Worm (Caenorhabditis elegans) whole organism, young adult: ENCODE data around the gene tkr-1.

ENCODE experiments used
- B0035.1 ChIP-seq: sonication (generic microtip); optimal IDR thresholded peaks from 2 replicates; lab custom pipeline; 2016; ENCODE audit warnings: missing genetic modification characterization, mild to moderate bottlenecking, missing compliant biosample characterization, missing genotype, missing genetic modification reagents
- B0336.3 ChIP-seq: fragments of 200-800 bp; sonication (Bioruptor generic); IDR thresholded peaks from 2 replicates; pipeline ENCODE4 v1.3.6; 2022; ENCODE audit warnings: missing genetic modification characterization, missing compliant biosample characterization
- C17E4.6 ChIP-seq: fragments of 200-800 bp; sonication (Bioruptor generic); IDR thresholded peaks from 2 replicates; pipeline ENCODE4 v1.3.6; 2022; ENCODE audit warnings: missing genetic modification reagents, missing genetic modification characterization, missing compliant biosample characterization
- F10E7.11 ChIP-seq: sonication (generic microtip); optimal IDR thresholded peaks from 2 replicates; lab custom pipeline; 2017; ENCODE audit warnings: mild to moderate bottlenecking, missing genetic modification characterization, moderate library complexity, missing compliant biosample characterization
- F55B11.4 ChIP-seq: sonication (generic microtip); optimal IDR thresholded peaks from 2 replicates; lab custom pipeline; 2016; ENCODE audit warnings: missing compliant biosample characterization, missing genetic modification characterization, borderline replicate concordance; ENCODE audit not compliant: insufficient read depth
- K11D2.4 ChIP-seq: fragments of 200-800 bp; sonication (Bioruptor generic); IDR thresholded peaks from 2 replicates; pipeline ENCODE4 v1.3.6; 2022; ENCODE audit warnings: missing genetic modification reagents, missing genetic modification characterization, missing compliant biosample characterization
- T07F8.4 ChIP-seq: sonication (generic microtip); optimal IDR thresholded peaks from 2 replicates; lab custom pipeline; 2016; ENCODE audit warnings: mild to moderate bottlenecking, missing genetic modification characterization, moderate library complexity, missing compliant biosample characterization
- Y53G8AR.9 ChIP-seq: fragments of 200-800 bp; sonication (Bioruptor generic); conservative IDR thresholded peaks from 2 replicates; pipeline ENCODE4 v1.3.6; 2022; ENCODE audit warnings: missing genetic modification reagents, missing genetic modification characterization, missing compliant biosample characterization
- Y67H2A.10 ChIP-seq: fragments of 200-800 bp; sonication (Bioruptor generic); conservative IDR thresholded peaks from 2 replicates; pipeline ENCODE4 v1.3.6; 2022; ENCODE audit warnings: missing genetic modification reagents, missing genetic modification characterization, missing compliant biosample characterization
- ZK185.1 ChIP-seq: sonication (generic microtip); optimal IDR thresholded peaks from 2 replicates; lab custom pipeline; 2016; ENCODE audit warnings: mild to moderate bottlenecking, missing genetic modification characterization, missing compliant biosample characterization; ENCODE audit not compliant: poor library complexity, severe bottlenecking
- aptf-2 ChIP-seq: fragments of 200-800 bp; sonication (Bioruptor generic); conservative IDR thresholded peaks from 2 replicates; pipeline ENCODE4 v1.3.6; 2022; ENCODE audit warnings: missing genetic modification reagents, missing genetic modification characterization, missing compliant biosample characterization
- attf-3 ChIP-seq: fragments of 200-800 bp; sonication (Bioruptor generic); conservative IDR thresholded peaks from 2 replicates; pipeline ENCODE4 v1.3.6; 2022; ENCODE audit warnings: missing genetic modification reagents, missing genetic modification characterization, missing compliant biosample characterization
- attf-5 ChIP-seq: fragments of 200-800 bp; sonication (Bioruptor generic); optimal IDR thresholded peaks from 2 replicates; lab custom pipeline; 2018; ENCODE audit warnings: mild to moderate bottlenecking, missing genetic modification characterization, missing compliant biosample characterization
- attf-6 ChIP-seq: fragments of 200-800 bp; sonication (Bioruptor generic); IDR thresholded peaks from 2 replicates; pipeline ENCODE4 v1.3.6; 2022; ENCODE audit warnings: missing genetic modification reagents, missing genetic modification characterization, missing compliant biosample characterization
- ceh-91 ChIP-seq: fragments of 200-800 bp; sonication (Bioruptor generic); IDR thresholded peaks from 2 replicates; pipeline ENCODE4 v1.3.6; 2022; ENCODE audit warnings: missing genetic modification reagents, missing genetic modification characterization, missing compliant biosample characterization
- dox-1 ChIP-seq: fragments of 200-800 bp; sonication (Bioruptor generic); IDR thresholded peaks from 2 replicates; pipeline ENCODE4 v1.3.6; 2022; ENCODE audit warnings: missing genetic modification reagents, missing genetic modification characterization, missing compliant biosample characterization
- dpff-1 ChIP-seq: sonication (generic microtip); optimal IDR thresholded peaks from 2 replicates; lab custom pipeline; 2017; ENCODE audit warnings: mild to moderate bottlenecking, missing genetic modification characterization, missing compliant biosample characterization
- efl-1 ChIP-seq: fragments of 150-350 bp; optimal IDR thresholded peaks from 2 replicates; lab custom pipeline; 2014; ENCODE audit warnings: missing biosample characterization, missing genetic modification reagents, missing genetic modification characterization
- ekl-4 ChIP-seq: fragments of 200-800 bp; sonication (Bioruptor generic); IDR thresholded peaks from 2 replicates; pipeline ENCODE4 v1.3.6; 2022; ENCODE audit warnings: missing genetic modification reagents, missing genetic modification characterization, missing compliant biosample characterization
- him-1 ChIP-seq: sonication (generic microtip); optimal IDR thresholded peaks from 2 replicates; lab custom pipeline; 2016; ENCODE audit warnings: missing genotype, missing genetic modification reagents, missing genetic modification characterization, missing compliant biosample characterization
- hmg-1.2 ChIP-seq: fragments of 200-800 bp; sonication (Bioruptor generic); IDR thresholded peaks from 2 replicates; pipeline ENCODE4 v1.3.6; 2022; ENCODE audit warnings: missing genetic modification reagents, missing genetic modification characterization, missing compliant biosample characterization
- hrde-1 ChIP-seq: sonication (generic microtip); optimal IDR thresholded peaks from 2 replicates; lab custom pipeline; 2016; ENCODE audit warnings: missing genetic modification characterization, mild to moderate bottlenecking, missing compliant biosample characterization, moderate library complexity, missing genotype, missing genetic modification reagents, borderline replicate concordance
- lag-1 ChIP-seq: fragments of 200-800 bp; sonication (Bioruptor generic); IDR thresholded peaks from 2 replicates; pipeline ENCODE4 v1.3.6; 2022; ENCODE audit warnings: missing genetic modification reagents, missing genetic modification characterization, missing compliant biosample characterization
- let-607 ChIP-seq, 2 experiments: fragments of 200-800 bp in 1 of 2; sonication (Bioruptor generic) in 1 of 2; sonication (generic microtip) in 1 of 2; optimal IDR thresholded peaks; 2 replicates each; lab custom pipeline; 2016 to 2018; ENCODE audit warnings: mild to moderate bottlenecking in 2 of 2, missing compliant biosample characterization in 2 of 2, missing genetic modification characterization in 2 of 2, moderate library complexity in 2 of 2, missing genotype in 1 of 2
- lin-40 ChIP-seq: sonication (generic microtip); optimal IDR thresholded peaks from 2 replicates; lab custom pipeline; 2016; ENCODE audit warnings: missing genetic modification characterization, mild to moderate bottlenecking, missing compliant biosample characterization, missing genotype, missing genetic modification reagents
- lin-54 ChIP-seq: fragments of 200-800 bp; sonication (Bioruptor generic); optimal IDR thresholded peaks from 2 replicates; lab custom pipeline; 2018; ENCODE audit warnings: mild to moderate bottlenecking, missing genetic modification characterization, missing compliant biosample characterization
- lir-1 ChIP-seq: fragments of 200-800 bp; sonication (Bioruptor generic); conservative IDR thresholded peaks from 2 replicates; pipeline ENCODE4 v1.3.6; 2022; ENCODE audit warnings: missing genetic modification reagents, missing genetic modification characterization, missing compliant biosample characterization
- lsl-1 ChIP-seq: fragments of 200-800 bp; sonication (Bioruptor generic); optimal IDR thresholded peaks from 2 replicates; lab custom pipeline; 2018; ENCODE audit warnings: mild to moderate bottlenecking, missing genetic modification characterization, moderate library complexity, missing compliant biosample characterization
- madf-3 ChIP-seq: fragments of 200-800 bp; sonication (Bioruptor generic); IDR thresholded peaks from 2 replicates; pipeline ENCODE4 v1.3.6; 2022; ENCODE audit warnings: missing genetic modification reagents, missing genetic modification characterization, missing compliant biosample characterization
- madf-8 ChIP-seq: fragments of 200-800 bp; sonication (Bioruptor generic); conservative IDR thresholded peaks from 2 replicates; pipeline ENCODE4 v1.3.6; 2022; ENCODE audit warnings: missing genetic modification reagents, missing genetic modification characterization, missing compliant biosample characterization
- mcd-1 ChIP-seq: fragments of 200-800 bp; sonication (Bioruptor generic); IDR thresholded peaks from 2 replicates; pipeline ENCODE4 v1.3.6; 2022; ENCODE audit warnings: missing genetic modification reagents, missing genetic modification characterization, missing compliant biosample characterization
- mel-28 ChIP-seq: sonication (generic microtip); optimal IDR thresholded peaks from 2 replicates; lab custom pipeline; 2016; ENCODE audit warnings: borderline replicate concordance, mild to moderate bottlenecking, missing genetic modification characterization, missing compliant biosample characterization
- mxl-1 ChIP-seq: sonication (generic microtip); optimal IDR thresholded peaks from 2 replicates; lab custom pipeline; 2016; ENCODE audit warnings: missing genetic modification characterization, missing compliant biosample characterization
- nhr-120 ChIP-seq: fragments of 200-800 bp; sonication (Bioruptor generic); IDR thresholded peaks from 2 replicates; pipeline ENCODE4 v1.3.6; 2022; ENCODE audit warnings: missing genetic modification characterization, missing compliant biosample characterization
- nhr-27 ChIP-seq: fragments of 200-800 bp; sonication (Bioruptor generic); optimal IDR thresholded peaks from 2 replicates; lab custom pipeline; 2018; ENCODE audit warnings: mild to moderate bottlenecking, missing genetic modification characterization, moderate library complexity, missing compliant biosample characterization
- nhr-80 ChIP-seq: sonication (generic microtip); optimal IDR thresholded peaks from 2 replicates; lab custom pipeline; 2016; ENCODE audit warnings: missing genetic modification characterization, missing compliant biosample characterization
- rpc-1 ChIP-seq, 2 experiments: fragments of 150-350 bp in 1 of 2; sonication (generic microtip) in 1 of 2; optimal IDR thresholded peaks; 2 replicates each; lab custom pipeline; 2014 to 2018; ENCODE audit warnings: missing biosample characterization in 1 of 2, missing genetic modification characterization in 1 of 2, missing genetic modification reagents in 1 of 2, missing genotype in 1 of 2
- snpc-1.1 ChIP-seq: sonication (generic microtip); optimal IDR thresholded peaks from 2 replicates; lab custom pipeline; 2017; ENCODE audit warnings: missing genetic modification characterization, mild to moderate bottlenecking, missing compliant biosample characterization, antibody characterized with exemption, moderate library complexity, missing genotype, missing genetic modification reagents; ENCODE audit not compliant: insufficient read depth
- snpc-1.3 ChIP-seq: sonication (generic microtip); optimal IDR thresholded peaks from 2 replicates; lab custom pipeline; 2017; ENCODE audit warnings: missing genetic modification characterization, mild to moderate bottlenecking, missing compliant biosample characterization, antibody characterized with exemption, moderate library complexity, missing genotype, missing genetic modification reagents; ENCODE audit not compliant: insufficient read depth
- somi-1 ChIP-seq: fragments of 200-800 bp; sonication (Bioruptor generic); optimal IDR thresholded peaks from 2 replicates; lab custom pipeline; 2018; ENCODE audit warnings: mild to moderate bottlenecking, missing genetic modification characterization, missing compliant biosample characterization
- tlf-1 ChIP-seq: fragments of 200-800 bp; sonication (Bioruptor generic); optimal IDR thresholded peaks from 2 replicates; lab custom pipeline; 2018; ENCODE audit warnings: mild to moderate bottlenecking, missing genetic modification characterization, missing compliant biosample characterization
- unc-130 ChIP-seq: sonication (generic microtip); optimal IDR thresholded peaks from 2 replicates; lab custom pipeline; 2016; ENCODE audit warnings: missing genetic modification reagents, missing genetic modification characterization, missing compliant biosample characterization
- xnd-1 ChIP-seq: sonication (generic microtip); optimal IDR thresholded peaks from 2 replicates; lab custom pipeline; 2016; ENCODE audit warnings: missing genotype, missing genetic modification reagents, missing genetic modification characterization, missing compliant biosample characterization
- zfh-2 ChIP-seq: fragments of 200-800 bp; sonication (Bioruptor generic); conservative IDR thresholded peaks from 2 replicates; pipeline ENCODE4 v1.3.6; 2022; ENCODE audit warnings: missing genetic modification reagents, missing genetic modification characterization, missing compliant biosample characterization
- ztf-18 ChIP-seq: sonication (generic microtip); optimal IDR thresholded peaks from 2 replicates; lab custom pipeline; 2016; ENCODE audit warnings: missing genotype, mild to moderate bottlenecking, missing genetic modification characterization, missing compliant biosample characterization
- ztf-25 ChIP-seq: fragments of 200-800 bp; sonication (Bioruptor generic); IDR thresholded peaks from 2 replicates; pipeline ENCODE4 v1.3.6; 2022; ENCODE audit warnings: missing genetic modification reagents, missing genetic modification characterization, missing compliant biosample characterization

tkr-1 gene

DNA sequence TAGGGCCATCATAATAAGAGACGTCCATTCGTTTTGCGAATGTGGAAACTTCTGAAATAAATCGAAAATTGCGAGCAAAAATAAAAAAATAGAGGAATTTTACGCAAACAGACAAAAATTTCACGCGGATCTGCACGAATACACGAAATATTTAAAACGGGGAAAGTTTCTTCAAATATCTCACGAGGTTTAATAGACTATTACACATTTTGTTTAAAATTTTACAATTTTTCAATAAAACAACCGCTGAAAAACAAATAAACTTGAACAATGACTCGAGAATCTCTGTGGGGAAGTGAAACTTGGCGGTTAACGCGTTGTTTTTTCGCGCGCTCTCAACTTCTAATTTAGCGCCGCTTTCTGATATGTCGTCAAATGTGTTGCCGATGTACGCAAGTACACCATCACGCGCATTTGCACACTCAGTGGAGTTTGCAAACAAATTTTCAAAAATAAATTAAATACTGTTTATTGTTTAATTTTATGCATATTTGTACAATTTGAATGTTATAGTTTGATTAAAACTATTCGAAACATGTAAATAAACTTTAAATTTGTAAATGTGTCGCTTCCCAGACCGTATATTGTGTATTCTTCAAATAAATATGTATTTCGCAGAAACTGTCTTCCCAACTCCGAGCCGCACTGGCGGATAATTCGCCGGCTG, 9.7 kb downstream of the tkr-1 start, which contains the start of the genes gpr-2 and rgr-1 (continued):
- TF ChIP-seq mcd-1 (peak; percentile 80), B0336.3 (peak; percentile 56; the same call in 1 of the 2 replicates), ZK185.1 (tag; lab: Kevin White, UChicago) (no peak), ztf-25 (GFP tag; lab: Robert Waterston, UW) (no peak), madf-3 (peak; percentile 85), zfh-2 (no peak), hmg-1.2 (GFP tag; lab: Robert Waterston, UW) (peak; percentile 60), K11D2.4 (no peak), ekl-4 (GFP tag; lab: Robert Waterston, UW) (peak; percentile 89), nhr-80 (tag; lab: Kevin White, UChicago) (no peak), B0035.1 (tag; lab: Kevin White, UChicago) (no peak), attf-5 (GFP tag; lab: Kevin White, UChicago) (no peak), lir-1 (GFP tag; lab: Robert Waterston, UW) (peak; percentile 40; the same call in 1 of the 2 replicates), attf-3 (GFP tag; lab: Robert Waterston, UW) (peak; percentile 37; the same call in 1 of the 2 replicates), nhr-120 (GFP tag; lab: Robert Waterston, UW) (no peak), efl-1 (GFP tag; lab: Kevin White, UChicago) (peak; percentile 98), somi-1 (GFP tag; lab: Kevin White, UChicago) (no peak), mxl-1 (tag; lab: Kevin White, UChicago) (no peak), snpc-1.3 (tag; lab: Kevin White, UChicago) (peak; percentile 23), lag-1 (GFP tag; lab: Robert Waterston, UW) (no peak), F10E7.11 (no peak), let-607 (tag; optimal IDR thresholded peaks at IDR 0.05; lab: Kevin White, UChicago) (no peak), ztf-18 (tag; lab: Kevin White, UChicago) (peak; percentile 60), attf-6 (GFP tag; lab: Robert Waterston, UW) (peak; percentile 54; the same call in 1 of the 2 replicates), nhr-27 (tag; lab: Kevin White, UChicago) (no peak), Y67H2A.10 (GFP tag; lab: Robert Waterston, UW) (0 out of 2 replicates have a peak, but pooled peaks have one; percentile 37), snpc-1.1 (tag; lab: Kevin White, UChicago) (peak; percentile 80), ceh-91 (peak; percentile 95), C17E4.6 (GFP tag; lab: Robert Waterston, UW) (peak; percentile 85), unc-130 (peak; percentile 82), dox-1 (GFP tag; lab: Robert Waterston, UW) (peak; percentile 86), F55B11.4 (tag; lab: Kevin White, UChicago) (no peak), rpc-1 (optimal IDR thresholded peaks at IDR 0.05; lab: Kevin White, UChicago) (no peak), rpc-1 (tag; optimal IDR thresholded peaks at IDR 0.05; lab: Kevin White, UChicago) (no peak), dpff-1 (tag; lab: Kevin White, UChicago) (no peak), lsl-1 (GFP tag; lab: Kevin White, UChicago) (peak; percentile 79), tlf-1 (GFP tag; lab: Kevin White, UChicago) (peak; percentile 90), him-1 (tag; lab: Kevin White, UChicago) (peak; percentile 32), xnd-1 (tag; lab: Kevin White, UChicago) (peak; percentile 91), T07F8.4 (no peak), lin-40 (tag; lab: Kevin White, UChicago) (no peak), Y53G8AR.9 (GFP tag; lab: Robert Waterston, UW) (peak; percentile 36; the same call in 1 of the 2 replicates), madf-8 (GFP tag; lab: Robert Waterston, UW) (peak; percentile 96), mel-28 (tag; lab: Kevin White, UChicago) (no peak), aptf-2 (GFP tag; lab: Robert Waterston, UW) (0 out of 2 replicates have a peak, but pooled peaks have one; percentile 44), hrde-1 (tag; lab: Kevin White, UChicago) (no peak), lin-54 (GFP tag; lab: Kevin White, UChicago) (peak; percentile 83)
